Fruit fly (Drosophila melanogaster): ENCODE results near the gene Ptx1.

dm6 chr3R:30883403-30883802, 29.2 kb upstream of the Ptx1 start, which contains the start of gene CG15547:
- no peak for TF ChIP-seq Blimp-1 (GFP tag; optimal IDR thresholded peaks at IDR 0.05)
- TF ChIP-seq salr (GFP tag; optimal IDR thresholded peaks at IDR 0.05), result no peak
- TF ChIP-seq pdm3 (GFP tag; optimal IDR thresholded peaks at IDR 0.05), result no peak
- TF ChIP-seq dsx (GFP tag; optimal IDR thresholded peaks at IDR 0.05; ENCODE audit: poor library complexity, severe bottlenecking), result no peak
- no peak for TF ChIP-seq CG8319 (GFP tag; optimal IDR thresholded peaks at IDR 0.05)
- TF ChIP-seq OdsH (GFP tag; optimal IDR thresholded peaks at IDR 0.05), result no peak
- TF ChIP-seq CG6163 (GFP tag; IDR thresholded peaks at IDR 0.05), result no peak
- no peak for TF ChIP-seq Hr4 (GFP tag; optimal IDR thresholded peaks at IDR 0.05)
- no peak for TF ChIP-seq Gug (GFP tag; IDR thresholded peaks at IDR 0.05)
- TF ChIP-seq dac (GFP tag; optimal IDR thresholded peaks at IDR 0.05), result no peak
